Fruit fly (Drosophila melanogaster) whole organism, wandering third instar larva: ENCODE measurements around the gene croc.

ENCODE experiments used
- Abd-B ChIP-seq: fragments of >200 bp; optimal IDR thresholded peaks from 2 replicates; lab custom pipeline; 2017; ENCODE audit warnings: missing biosample characterization, missing genetic modification characterization
- CG32264 ChIP-seq: fragments of 200-800 bp; sonication (Bioruptor generic); optimal IDR thresholded peaks from 2 replicates; lab custom pipeline; 2016; ENCODE audit warnings: missing biosample characterization, missing genetic modification characterization
- CG9705 ChIP-seq: fragments of 200-800 bp; sonication (Bioruptor generic); optimal IDR thresholded peaks from 2 replicates; lab custom pipeline; 2018; ENCODE audit warnings: missing biosample characterization, mild to moderate bottlenecking, missing genetic modification characterization
- CrebA ChIP-seq: fragments of 200-800 bp; sonication (Bioruptor generic); optimal IDR thresholded peaks from 2 replicates; lab custom pipeline; 2016; ENCODE audit warnings: missing biosample characterization, mild to moderate bottlenecking, missing genetic modification characterization, borderline replicate concordance
- Dfd ChIP-seq: fragments of >200 bp; optimal IDR thresholded peaks from 2 replicates; lab custom pipeline; 2017; ENCODE audit warnings: missing biosample characterization, missing genetic modification characterization
- Dif ChIP-seq: fragments of 200-275, 200-300 bp; sonication (Bioruptor generic); optimal IDR thresholded peaks from 2 replicates; lab custom pipeline; 2018; ENCODE audit warnings: missing biosample characterization, missing genetic modification characterization; ENCODE audit not compliant: partially characterized antibody
- GATAd ChIP-seq: sonication (Bioruptor generic); optimal IDR thresholded peaks from 2 replicates; lab custom pipeline; 2016; ENCODE audit warnings: missing biosample characterization, missing genetic modification characterization
- HLH106 ChIP-seq: fragments of 200-800 bp; optimal IDR thresholded peaks from 3 replicates; lab custom pipeline; 2019; ENCODE audit warnings: missing biosample characterization, mild to moderate bottlenecking, missing genetic modification characterization, moderate library complexity
- Hnf4 ChIP-seq: fragments of 200-800 bp; sonication (Bioruptor generic); optimal IDR thresholded peaks from 2 replicates; lab custom pipeline; 2016; ENCODE audit warnings: missing biosample characterization, mild to moderate bottlenecking, missing genetic modification characterization
- Hr78 ChIP-seq: fragments of >200 bp; optimal IDR thresholded peaks from 2 replicates; lab custom pipeline; 2017; ENCODE audit warnings: missing biosample characterization, missing genetic modification characterization
- Hr83 ChIP-seq: fragments of 200-300 bp; sonication (Bioruptor generic); optimal IDR thresholded peaks from 2 replicates; lab custom pipeline; 2016; ENCODE audit warnings: missing biosample characterization, mild to moderate bottlenecking, missing genetic modification characterization, moderate library complexity; ENCODE audit not compliant: poor library complexity, severe bottlenecking
- Jra ChIP-seq: sonication (Bioruptor generic); optimal IDR thresholded peaks from 2 replicates; lab custom pipeline; 2016; ENCODE audit warnings: missing biosample characterization, missing genetic modification characterization
- Mio ChIP-seq: sonication (Bioruptor generic); optimal IDR thresholded peaks from 2 replicates; lab custom pipeline; 2016; ENCODE audit warnings: missing biosample characterization, missing genetic modification characterization
- Myc ChIP-seq: fragments of >200 bp; optimal IDR thresholded peaks from 2 replicates; lab custom pipeline; 2017
- N ChIP-seq: fragments of >200 bp; optimal IDR thresholded peaks from 2 replicates; lab custom pipeline; 2018; ENCODE audit warnings: missing biosample characterization, missing external identifiers, missing genetic modification characterization
- OdsH ChIP-seq: fragments of 200-800 bp; sonication (Bioruptor generic); optimal IDR thresholded peaks from 2 replicates; lab custom pipeline; 2016; ENCODE audit warnings: missing biosample characterization, mild to moderate bottlenecking, missing genetic modification characterization
- Rel ChIP-seq, 2 experiments: fragments of 200-800 bp; sonication (Bioruptor generic) in 1 of 2; optimal IDR thresholded peaks; 2 replicates in 1 of 2; 3 replicates in 1 of 2; lab custom pipeline; 2016 to 2019; ENCODE audit warnings: mild to moderate bottlenecking in 2 of 2, missing biosample characterization in 2 of 2, missing genetic modification characterization in 2 of 2, moderate library complexity in 1 of 2
- Sp1 ChIP-seq: fragments of 200-800 bp; sonication (Bioruptor generic); optimal IDR thresholded peaks from 3 replicates; lab custom pipeline; 2019; ENCODE audit warnings: missing biosample characterization, mild to moderate bottlenecking, missing genetic modification characterization, moderate library complexity
- Vsx2 ChIP-seq: fragments of 200-300, 225-300 bp; sonication (Bioruptor generic); optimal IDR thresholded peaks from 2 replicates; lab custom pipeline; 2018; ENCODE audit warnings: missing biosample characterization, missing genetic modification characterization; ENCODE audit not compliant: partially characterized antibody
- br ChIP-seq: fragments of 200-800 bp; sonication (Bioruptor generic); optimal IDR thresholded peaks from 2 replicates; lab custom pipeline; 2016; ENCODE audit warnings: missing biosample characterization, missing genetic modification characterization
- brk ChIP-seq: fragments of 200-800 bp; sonication (Bioruptor generic); optimal IDR thresholded peaks from 2 replicates; lab custom pipeline; 2016; ENCODE audit warnings: missing biosample characterization, mild to moderate bottlenecking, missing genetic modification characterization
- dl ChIP-seq, 2 experiments: fragments of 175-275, 200-275 bp in 1 of 2; fragments of 200-275 bp in 1 of 2; sonication (Bioruptor generic); optimal IDR thresholded peaks; lab custom pipeline; 2018; ENCODE audit warnings: mild to moderate bottlenecking in 2 of 2, missing biosample characterization in 2 of 2, missing genetic modification characterization in 2 of 2, moderate library complexity in 2 of 2; ENCODE audit not compliant: partially characterized antibody in 2 of 2, insufficient read depth in 1 of 2
- dmrt93B ChIP-seq: fragments of 200-800 bp; sonication (Bioruptor generic); optimal IDR thresholded peaks from 2 replicates; lab custom pipeline; 2018; ENCODE audit warnings: missing biosample characterization, mild to moderate bottlenecking, missing genetic modification characterization
- dsf ChIP-seq: sonication (Bioruptor generic); optimal IDR thresholded peaks from 2 replicates; lab custom pipeline; 2016; ENCODE audit warnings: missing biosample characterization, missing genetic modification characterization, borderline replicate concordance
- ey ChIP-seq: fragments of 200-800 bp; sonication (Bioruptor generic); optimal IDR thresholded peaks from 2 replicates; lab custom pipeline; 2016; ENCODE audit warnings: missing biosample characterization, missing genetic modification characterization
- foxo ChIP-seq, 2 experiments: fragments of 200-800 bp; sonication (Bioruptor generic); optimal IDR thresholded peaks; 2 replicates in 1 of 2; 3 replicates in 1 of 2; lab custom pipeline; 2016 to 2017; ENCODE audit warnings: missing biosample characterization in 2 of 2, missing genetic modification characterization in 2 of 2
- fru ChIP-seq: fragments of 200-800 bp; sonication (Bioruptor generic); optimal IDR thresholded peaks from 3 replicates; lab custom pipeline; 2016; ENCODE audit warnings: missing biosample characterization, mild to moderate bottlenecking, missing genetic modification characterization
- h ChIP-seq: fragments of 200-800 bp; sonication (Bioruptor generic); optimal IDR thresholded peaks from 3 replicates; lab custom pipeline; 2016; ENCODE audit warnings: missing biosample characterization, mild to moderate bottlenecking, missing genetic modification characterization
- jim ChIP-seq: fragments of 175-275, 200-325 bp; sonication (Bioruptor generic); optimal IDR thresholded peaks from 2 replicates; lab custom pipeline; 2016; ENCODE audit warnings: missing biosample characterization, mild to moderate bottlenecking, missing genetic modification characterization
- lola ChIP-seq: fragments of >200 bp; optimal IDR thresholded peaks from 2 replicates; lab custom pipeline; 2017; ENCODE audit warnings: missing biosample characterization, missing genetic modification characterization
- pan ChIP-seq: fragments of >200 bp; optimal IDR thresholded peaks from 2 replicates; lab custom pipeline; 2017
- psq ChIP-seq: fragments of 200-800 bp; sonication (Bioruptor generic); optimal IDR thresholded peaks from 3 replicates; lab custom pipeline; 2017; ENCODE audit warnings: missing biosample characterization, mild to moderate bottlenecking, missing genetic modification characterization, moderate library complexity
- rgr ChIP-seq: fragments of 200-800 bp; sonication (Bioruptor generic); optimal IDR thresholded peaks from 3 replicates; lab custom pipeline; 2016; ENCODE audit warnings: missing biosample characterization, mild to moderate bottlenecking, missing genetic modification characterization
- sage ChIP-seq: fragments of 200-800 bp; sonication (Bioruptor generic); optimal IDR thresholded peaks from 2 replicates; lab custom pipeline; 2016; ENCODE audit warnings: missing biosample characterization, mild to moderate bottlenecking, missing genetic modification characterization
- sv ChIP-seq: fragments of 200-800 bp; sonication (Bioruptor generic); optimal IDR thresholded peaks from 3 replicates; lab custom pipeline; 2016; ENCODE audit warnings: missing biosample characterization, missing genetic modification characterization
- tai ChIP-seq: sonication (Bioruptor generic); optimal IDR thresholded peaks from 2 replicates; lab custom pipeline; 2016; ENCODE audit warnings: missing biosample characterization, missing genetic modification characterization
- usp ChIP-seq: fragments of >200 bp; optimal IDR thresholded peaks from 2 replicates; lab custom pipeline; 2017; ENCODE audit warnings: missing biosample characterization, missing genetic modification characterization
- woc ChIP-seq: sonication (Bioruptor generic); optimal IDR thresholded peaks from 2 replicates; lab custom pipeline; 2016; ENCODE audit warnings: missing biosample characterization, mild to moderate bottlenecking, missing genetic modification characterization

Gene croc

dm6 chr3L:21507354-21507928, 31.2 kb upstream of the croc start, which contains the start of the genes Glg1 and M6:
Gene Glg1 (minus strand): TSS chr3L:21507538.
Gene M6 (plus strand): TSS chr3L:21507852.
- peak; percentile 57 for TF ChIP-seq sv (GFP tag; lab: Kevin White, UChicago)
- no peak for TF ChIP-seq Rel (GFP tag; optimal IDR thresholded peaks at IDR 0.05; lab: Kevin White, UChicago)
- TF ChIP-seq Rel (tag; optimal IDR thresholded peaks at IDR 0.05; lab: Kevin White, UChicago): no peak
- no peak for TF ChIP-seq sage
- TF ChIP-seq dmrt93B (GFP tag; lab: Kevin White, UChicago): no peak
- TF ChIP-seq Hr83 (GFP tag; lab: Kevin White, UChicago): peak; percentile 64
- peak; percentile 57 for TF ChIP-seq Sp1 (GFP tag; lab: Kevin White, UChicago)
- TF ChIP-seq dl (GFP tag; optimal IDR thresholded peaks at IDR 0.05; lab: Kevin White, UChicago; ENCODE audit: insufficient read depth in 1 of 2, partially characterized antibody in 2 of 2): no peak
- peak; percentile 67 for TF ChIP-seq br (GFP tag; lab: Kevin White, UChicago)
- TF ChIP-seq usp: no peak
- peak; percentile 59 for TF ChIP-seq OdsH
- TF ChIP-seq pan (lab: Kevin White, UChicago): no peak
- TF ChIP-seq h (GFP tag; lab: Kevin White, UChicago): peak; percentile 82
- TF ChIP-seq CrebA (GFP tag; lab: Kevin White, UChicago): no peak
- no peak for TF ChIP-seq tai (GFP tag; lab: Kevin White, UChicago)
- no peak for TF ChIP-seq Dif (GFP tag; lab: Kevin White, UChicago)
- TF ChIP-seq foxo (GFP tag; optimal IDR thresholded peaks at IDR 0.05; lab: Kevin White, UChicago): peak in 1 of 2 experiments; percentile 79
- no peak for TF ChIP-seq brk (GFP tag; lab: Kevin White, UChicago)
- no peak for TF ChIP-seq CG32264 (GFP tag; lab: Kevin White, UChicago)
- TF ChIP-seq CG9705 (GFP tag; lab: Kevin White, UChicago): peak; percentile 56
- TF ChIP-seq fru (GFP tag; lab: Kevin White, UChicago): peak; percentile 73
- TF ChIP-seq Abd-B (GFP tag; lab: Kevin White, UChicago): no peak
- TF ChIP-seq Dfd (GFP tag; lab: Kevin White, UChicago): no peak
- no peak for TF ChIP-seq GATAd (GFP tag; lab: Kevin White, UChicago)
- peak; percentile 31 for TF ChIP-seq dsf (GFP tag; lab: Kevin White, UChicago)
- peak; percentile 59 for TF ChIP-seq psq (GFP tag; lab: Kevin White, UChicago)
- TF ChIP-seq Hnf4 (GFP tag; lab: Kevin White, UChicago): peak; percentile 77
- no peak for TF ChIP-seq jim (GFP tag; lab: Kevin White, UChicago)
- TF ChIP-seq Hr78 (GFP tag; lab: Kevin White, UChicago): no peak
- no peak for TF ChIP-seq Vsx2
- TF ChIP-seq lola (GFP tag; lab: Kevin White, UChicago): no peak
- TF ChIP-seq HLH106: peak; percentile 66
- peak; percentile 25 for TF ChIP-seq Myc (lab: Kevin White, UChicago)
- peak; percentile 72 for TF ChIP-seq ey (GFP tag; lab: Kevin White, UChicago)
- no peak for TF ChIP-seq N
- peak; percentile 75 for TF ChIP-seq rgr
- peak; percentile 60 for TF ChIP-seq Jra
- peak; percentile 88 for TF ChIP-seq woc (GFP tag; lab: Kevin White, UChicago)
- no peak for TF ChIP-seq Mio (GFP tag; lab: Kevin White, UChicago)

dm6 chr3L:21501928-21502327, 25.6 kb upstream of the croc start:
- TF ChIP-seq fru (GFP tag; lab: Kevin White, UChicago) (peak; percentile 54), woc (GFP tag; lab: Kevin White, UChicago) (peak; percentile 0), usp (no peak), jim (GFP tag; lab: Kevin White, UChicago) (no peak), Hnf4 (GFP tag; lab: Kevin White, UChicago) (peak; percentile 55), h (GFP tag; lab: Kevin White, UChicago) (peak; percentile 30), foxo (GFP tag; optimal IDR thresholded peaks at IDR 0.05; lab: Kevin White, UChicago) (peak in 1 of 2 experiments; percentile 34), HLH106 (no peak), OdsH (peak; percentile 8), Rel (GFP tag; optimal IDR thresholded peaks at IDR 0.05; lab: Kevin White, UChicago) (no peak), Rel (tag; optimal IDR thresholded peaks at IDR 0.05; lab: Kevin White, UChicago) (no peak), N (no peak), rgr (peak; percentile 30), lola (GFP tag; lab: Kevin White, UChicago) (no peak), GATAd (GFP tag; lab: Kevin White, UChicago) (no peak)
